Fruit fly (Drosophila melanogaster): Measurements from ENCODE around the gene rdgA.

Gene rdgA

DNA sequence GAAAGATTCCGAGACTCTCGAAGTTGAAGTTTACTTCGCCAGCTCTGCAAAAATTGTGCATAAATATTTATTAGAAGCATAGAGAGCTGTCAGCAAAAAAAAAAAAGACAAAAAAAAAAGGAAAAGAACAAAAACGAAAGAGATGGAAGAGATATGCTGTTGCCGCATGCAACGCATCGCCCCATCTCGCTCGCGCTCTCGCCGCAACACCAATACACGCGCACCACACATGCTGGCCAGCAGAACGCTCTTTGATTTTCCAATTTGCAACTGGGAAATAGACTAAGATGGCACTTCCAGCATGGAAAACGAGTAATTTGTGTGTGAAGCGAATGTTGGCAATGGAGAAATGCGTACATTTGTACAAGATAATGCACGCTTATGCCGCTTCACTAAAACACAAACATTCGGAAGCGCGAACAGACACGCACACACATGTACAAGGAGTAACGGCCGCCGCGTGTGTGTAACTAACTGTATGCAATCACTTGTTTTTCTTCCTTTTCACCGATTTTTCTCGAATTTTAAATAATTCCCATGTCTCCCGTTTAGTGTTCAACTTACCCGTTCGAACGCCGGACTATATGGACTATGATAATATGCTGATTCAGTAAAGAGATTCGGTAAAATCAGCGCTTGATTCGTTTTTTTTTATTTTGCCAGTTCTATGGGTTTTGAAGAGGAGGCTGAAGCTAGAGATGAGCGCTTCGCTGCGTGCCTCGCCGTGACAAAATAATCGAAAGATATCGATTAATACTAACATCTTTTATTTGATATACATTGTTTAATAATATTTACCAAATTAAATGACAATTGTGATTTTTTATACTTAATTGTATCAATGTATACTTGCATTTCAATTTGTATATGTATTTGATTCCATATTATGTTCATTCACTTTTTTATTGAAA is 1.1 kb upstream of the rdgA start (continued):
- no peak for TF ChIP-seq Chrac-16 (GFP tag; optimal IDR thresholded peaks at IDR 0.05)
- peak; percentile 87 for TF ChIP-seq CG3995 (GFP tag; optimal IDR thresholded peaks at IDR 0.05)
- no peak for TF ChIP-seq Oli (tag; optimal IDR thresholded peaks at IDR 0.05)
- no peak for TF ChIP-seq odd (GFP tag; optimal IDR thresholded peaks at IDR 0.05)
- no peak for TF ChIP-seq CG10209 (GFP tag; optimal IDR thresholded peaks at IDR 0.05)
- TF ChIP-seq unc-4 (GFP tag; IDR thresholded peaks at IDR 0.05; ENCODE audit: partially characterized antibody): peak; percentile 64
- TF ChIP-seq p53 (GFP tag; optimal IDR thresholded peaks at IDR 0.05): peak; percentile 94
- TF ChIP-seq B-H1 (GFP tag; IDR thresholded peaks at IDR 0.05): no peak
- no peak for TF ChIP-seq CG1233 (GFP tag; optimal IDR thresholded peaks at IDR 0.05)
- TF ChIP-seq crol (GFP tag; IDR thresholded peaks at IDR 0.05): no peak

DNA sequence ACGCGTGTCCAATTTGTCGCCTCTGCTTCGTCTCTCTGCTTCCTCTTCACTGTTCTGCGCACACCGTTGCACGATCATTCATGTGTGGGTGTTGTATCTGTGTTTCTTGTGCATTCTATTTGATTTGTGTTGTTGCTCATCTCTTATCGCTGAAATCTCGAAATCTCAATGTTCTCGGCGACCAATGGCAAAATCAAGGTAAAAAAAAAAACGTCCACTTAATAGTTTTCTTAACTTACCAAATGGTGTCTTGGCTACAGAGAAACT is 612 bp downstream of the rdgA start:
- no peak for TF ChIP-seq sr (GFP tag; IDR thresholded peaks at IDR 0.05)
- TF ChIP-seq Elba2 (GFP tag; optimal IDR thresholded peaks at IDR 0.05): peak; percentile 44
- TF ChIP-seq chif (GFP tag; optimal IDR thresholded peaks at IDR 0.05): no peak
- TF ChIP-seq CG15479 (GFP tag; optimal IDR thresholded peaks at IDR 0.05): peak; percentile 54
- peak in 1 of 2 experiments; percentile 35 for TF ChIP-seq insv (GFP tag; optimal IDR thresholded peaks at IDR 0.05)
- TF ChIP-seq CG3838 (GFP tag; optimal IDR thresholded peaks at IDR 0.05): no peak
- TF ChIP-seq luna (GFP tag; optimal IDR thresholded peaks at IDR 0.05): no peak
- no peak for TF ChIP-seq CG15011 (GFP tag; optimal IDR thresholded peaks at IDR 0.05)
- TF ChIP-seq trh (GFP tag; optimal IDR thresholded peaks at IDR 0.05): no peak
- TF ChIP-seq CG17385 (GFP tag; optimal IDR thresholded peaks at IDR 0.05): peak; percentile 77
- TF ChIP-seq dmrt11E (tag; optimal IDR thresholded peaks at IDR 0.05): no peak
- no peak for TF ChIP-seq emc (GFP tag; optimal IDR thresholded peaks at IDR 0.05)
- no peak for TF ChIP-seq CkIIα-i1 (GFP tag; IDR thresholded peaks at IDR 0.05)
- TF ChIP-seq CG1024 (GFP tag; IDR thresholded peaks at IDR 0.05): no peak
- no peak for TF ChIP-seq CG34422 (GFP tag; IDR thresholded peaks at IDR 0.05)
- TF ChIP-seq Hmr (GFP tag; optimal IDR thresholded peaks at IDR 0.05): no peak
- no peak for TF ChIP-seq CG13775 (GFP tag; optimal IDR thresholded peaks at IDR 0.05)
- no peak for TF ChIP-seq wdn (GFP tag; IDR thresholded peaks at IDR 0.05)
- TF ChIP-seq CG6272 (GFP tag; IDR thresholded peaks at IDR 0.05): no peak
- no peak for TF ChIP-seq gcm2 (GFP tag; optimal IDR thresholded peaks at IDR 0.05)
- TF ChIP-seq CG1647 (GFP tag; optimal IDR thresholded peaks at IDR 0.05): no peak
- peak; percentile 47 for TF ChIP-seq gsb-n (tag; optimal IDR thresholded peaks at IDR 0.05)
- no peak for TF ChIP-seq gsb (GFP tag; IDR thresholded peaks at IDR 0.05)
- TF ChIP-seq Lim3 (GFP tag; IDR thresholded peaks at IDR 0.05): no peak
- TF ChIP-seq NC2β (GFP tag; optimal IDR thresholded peaks at IDR 0.05): no peak
- TF ChIP-seq YL-1 (GFP tag; optimal IDR thresholded peaks at IDR 0.05): no peak
- no peak for TF ChIP-seq Hr51 (GFP tag; optimal IDR thresholded peaks at IDR 0.05)
- TF ChIP-seq cg (GFP tag; optimal IDR thresholded peaks at IDR 0.05): peak; percentile 62
- TF ChIP-seq CG6854 (GFP tag; optimal IDR thresholded peaks at IDR 0.05): no peak
- no peak for TF ChIP-seq fu2 (GFP tag; optimal IDR thresholded peaks at IDR 0.05)
- no peak for TF ChIP-seq CG4617 (GFP tag; optimal IDR thresholded peaks at IDR 0.05; ENCODE audit: borderline replicate concordance)
- TF ChIP-seq Rfx (GFP tag; IDR thresholded peaks at IDR 0.05): no peak
- peak; percentile 76 for TF ChIP-seq p53 (GFP tag; optimal IDR thresholded peaks at IDR 0.05)

Measured in whole organism, embryonic.